Fruit fly (Drosophila melanogaster): ENCODE data around the gene CG10674.

dm6 chr3L:5154917-5155613 lies 19.0 kb upstream of the CG10674 start:
- TF ChIP-seq rn (GFP tag; IDR thresholded peaks at IDR 0.05) (no peak), EcR (GFP tag; optimal IDR thresholded peaks at IDR 0.05) (no peak), gl (tag; optimal IDR thresholded peaks at IDR 0.05) (no peak), CG15710 (tag; optimal IDR thresholded peaks at IDR 0.05) (peak; percentile 52), CG9948 (tag; optimal IDR thresholded peaks at IDR 0.05) (no peak), CG4496 (GFP tag; IDR thresholded peaks at IDR 0.05) (peak; percentile 68), Snoo (tag; optimal IDR thresholded peaks at IDR 0.05) (peak; percentile 44), CG13204 (GFP tag; optimal IDR thresholded peaks at IDR 0.05) (no peak)
